Fruit fly (Drosophila melanogaster) whole organism, embryonic: ENCODE results near the gene Tet.

Experiments
- Aef1 ChIP-seq: fragments of 200-800 bp; sonication (Bioruptor generic); IDR thresholded peaks from 3 replicates; pipeline ENCODE4 v1.3.6; 2022; ENCODE audit warnings: missing biosample characterization, missing genetic modification characterization
- B-H1 ChIP-seq: fragments of 200-800 bp; sonication (Bioruptor generic); IDR thresholded peaks from 3 replicates; pipeline ENCODE4 v1.3.6; 2022; ENCODE audit warnings: missing biosample characterization, missing genetic modification characterization
- Blimp-1 ChIP-seq: fragments of 200-800 bp; sonication (Bioruptor generic); optimal IDR thresholded peaks from 3 replicates; lab custom pipeline; 2018; ENCODE audit warnings: missing biosample characterization, missing genetic modification characterization, mild to moderate bottlenecking, moderate library complexity, missing genetic modification reagents
- CG10274 ChIP-seq: fragments of 200-800 bp; sonication (Bioruptor generic); optimal IDR thresholded peaks from 3 replicates; lab custom pipeline; 2017; ENCODE audit warnings: missing biosample characterization, mild to moderate bottlenecking, missing genetic modification characterization
- CG10366 ChIP-seq: fragments of 200-800 bp; sonication (Bioruptor generic); IDR thresholded peaks from 2 replicates; pipeline ENCODE4 v1.3.6; 2022; ENCODE audit warnings: missing biosample characterization, missing genetic modification characterization
- CG13894 ChIP-seq: fragments of 200-800 bp; sonication (Bioruptor generic); optimal IDR thresholded peaks from 3 replicates; lab custom pipeline; 2018; ENCODE audit warnings: missing biosample characterization, mild to moderate bottlenecking, missing genetic modification characterization, moderate library complexity
- CG14014 ChIP-seq: fragments of 200-800 bp; sonication (Bioruptor generic); IDR thresholded peaks from 2 replicates; pipeline ENCODE4 v1.3.6; 2022; ENCODE audit warnings: missing biosample characterization, missing genetic modification characterization
- CG14667 ChIP-seq: fragments of 200-800 bp; sonication (Bioruptor generic); IDR thresholded peaks from 2 replicates; pipeline ENCODE4 v1.3.6; 2022; ENCODE audit warnings: missing biosample characterization, missing genetic modification characterization
- CG15269 ChIP-seq: fragments of 200-800 bp; sonication (Bioruptor generic); optimal IDR thresholded peaks from 2 replicates; lab custom pipeline; 2018; ENCODE audit warnings: missing biosample characterization, mild to moderate bottlenecking, missing genetic modification characterization, moderate library complexity
- CG15696 ChIP-seq: fragments of 200-800 bp; sonication (Bioruptor generic); optimal IDR thresholded peaks from 2 replicates; lab custom pipeline; 2019; ENCODE audit warnings: missing biosample characterization, mild to moderate bottlenecking, missing genetic modification characterization, moderate library complexity
- CG1603 ChIP-seq: fragments of 200-800 bp; sonication (Bioruptor generic); optimal IDR thresholded peaks from 2 replicates; lab custom pipeline; 2019; ENCODE audit warnings: missing biosample characterization, mild to moderate bottlenecking, missing genetic modification characterization, moderate library complexity
- CG16815 ChIP-seq: fragments of 200-800 bp; sonication (Bioruptor generic); optimal IDR thresholded peaks from 3 replicates; lab custom pipeline; 2017; ENCODE audit warnings: missing biosample characterization, mild to moderate bottlenecking, missing genetic modification characterization
- CG16863 ChIP-seq: fragments of 200-800 bp; sonication (Bioruptor generic); optimal IDR thresholded peaks from 3 replicates; lab custom pipeline; 2016; ENCODE audit warnings: missing biosample characterization, missing genetic modification characterization
- CG17568 ChIP-seq: fragments of 200-800 bp; sonication (Bioruptor generic); optimal IDR thresholded peaks from 2 replicates; lab custom pipeline; 2018; ENCODE audit warnings: missing biosample characterization, mild to moderate bottlenecking, missing genetic modification characterization, moderate library complexity
- CG2678 ChIP-seq: fragments of 200-800 bp; sonication (Bioruptor generic); optimal IDR thresholded peaks from 3 replicates; lab custom pipeline; 2019; ENCODE audit warnings: missing biosample characterization, mild to moderate bottlenecking, missing genetic modification characterization, moderate library complexity
- CG2712 ChIP-seq: fragments of 200-800 bp; optimal IDR thresholded peaks from 3 replicates; lab custom pipeline; 2019; ENCODE audit warnings: missing biosample characterization, mild to moderate bottlenecking, missing genetic modification characterization, moderate library complexity
- CG32772 ChIP-seq: fragments of 200-800 bp; sonication (Bioruptor generic); IDR thresholded peaks from 2 replicates; pipeline ENCODE4 v1.3.6; 2022; ENCODE audit warnings: missing biosample characterization, missing genetic modification characterization
- CG4404 ChIP-seq: fragments of 200-800 bp; sonication (Bioruptor generic); IDR thresholded peaks from 2 replicates; pipeline ENCODE4 v1.3.6; 2022; ENCODE audit warnings: missing biosample characterization, missing genetic modification characterization
- CG5245 ChIP-seq: fragments of 200-800 bp; sonication (Bioruptor generic); optimal IDR thresholded peaks from 3 replicates; lab custom pipeline; 2016; ENCODE audit warnings: missing biosample characterization, missing genetic modification characterization
- CG6689 ChIP-seq: fragments of 200-800 bp; sonication (Bioruptor generic); IDR thresholded peaks from 2 replicates; pipeline ENCODE4 v1.3.6; 2022; ENCODE audit warnings: missing biosample characterization, missing genetic modification characterization
- CG6765 ChIP-seq: fragments of 200-800 bp; sonication (Bioruptor generic); optimal IDR thresholded peaks from 3 replicates; lab custom pipeline; 2017; ENCODE audit warnings: missing biosample characterization, mild to moderate bottlenecking, missing genetic modification characterization
- CG7556 ChIP-seq: fragments of 200-800 bp; sonication (Bioruptor generic); optimal IDR thresholded peaks from 2 replicates; lab custom pipeline; 2017; ENCODE audit warnings: missing biosample characterization, mild to moderate bottlenecking, missing genetic modification characterization
- CG7745 ChIP-seq: fragments of 200-800 bp; sonication (Bioruptor generic); optimal IDR thresholded peaks from 2 replicates; lab custom pipeline; 2018; ENCODE audit warnings: missing biosample characterization, mild to moderate bottlenecking, missing genetic modification characterization, moderate library complexity
- CG7786 ChIP-seq: fragments of 200-800 bp; sonication (Bioruptor generic); optimal IDR thresholded peaks from 2 replicates; lab custom pipeline; 2016; ENCODE audit warnings: missing biosample characterization, missing genetic modification characterization
- CG8290 ChIP-seq, 3 experiments: fragments of 200-800 bp; sonication (Bioruptor generic); optimal IDR thresholded peaks; 2 replicates each; lab custom pipeline; 2016 to 2019; ENCODE audit warnings: missing biosample characterization in 3 of 3, missing genetic modification characterization in 3 of 3, mild to moderate bottlenecking in 2 of 3, moderate library complexity in 1 of 3
- Dip3 ChIP-seq: fragments of 200-800 bp; sonication (Bioruptor generic); optimal IDR thresholded peaks from 3 replicates; lab custom pipeline; 2016; ENCODE audit warnings: missing biosample characterization, missing genetic modification characterization
- Dp ChIP-seq: fragments of 200-800 bp; sonication (Bioruptor generic); optimal IDR thresholded peaks from 2 replicates; lab custom pipeline; 2018; ENCODE audit warnings: missing biosample characterization, mild to moderate bottlenecking, missing genetic modification characterization, moderate library complexity
- H15 ChIP-seq: fragments of 200-800 bp; sonication (Bioruptor generic); IDR thresholded peaks from 3 replicates; pipeline ENCODE4 v1.3.6; 2022; ENCODE audit warnings: missing biosample characterization, missing genetic modification characterization
- Mes4 ChIP-seq: fragments of 200-800 bp; sonication (Bioruptor generic); optimal IDR thresholded peaks from 2 replicates; lab custom pipeline; 2016; ENCODE audit warnings: missing biosample characterization, missing genetic modification characterization
- Myb ChIP-seq: fragments of 200-800 bp; sonication (Bioruptor generic); optimal IDR thresholded peaks from 2 replicates; lab custom pipeline; 2016; ENCODE audit warnings: missing biosample characterization, missing genetic modification characterization
- Ptx1 ChIP-seq: fragments of 200-800 bp; sonication (Bioruptor generic); IDR thresholded peaks from 2 replicates; pipeline ENCODE4 v1.3.6; 2022; ENCODE audit warnings: missing biosample characterization, missing genetic modification characterization
- Ravus ChIP-seq: fragments of 200-800 bp; sonication (Bioruptor generic); IDR thresholded peaks from 2 replicates; pipeline ENCODE4 v1.3.6; 2022; ENCODE audit warnings: missing biosample characterization, missing genetic modification characterization
- ara ChIP-seq: fragments of 200-800 bp; sonication (Bioruptor generic); IDR thresholded peaks from 2 replicates; pipeline ENCODE4 v1.3.6; 2022; ENCODE audit warnings: missing biosample characterization, missing genetic modification characterization
- ato ChIP-seq: fragments of 200-800 bp; sonication (Bioruptor generic); IDR thresholded peaks from 2 replicates; pipeline ENCODE4 v1.3.6; 2022; ENCODE audit warnings: missing biosample characterization, missing genetic modification characterization; ENCODE audit not compliant: partially characterized antibody
- crol ChIP-seq: fragments of 200-800 bp; sonication (Bioruptor generic); IDR thresholded peaks from 2 replicates; pipeline ENCODE4 v1.3.6; 2022; ENCODE audit warnings: missing biosample characterization, missing genetic modification characterization
- danr ChIP-seq: fragments of 200-800 bp; sonication (Bioruptor generic); IDR thresholded peaks from 2 replicates; pipeline ENCODE4 v1.3.6; 2022; ENCODE audit warnings: missing biosample characterization, missing genetic modification characterization
- dati ChIP-seq: fragments of 200-800 bp; sonication (Bioruptor generic); IDR thresholded peaks from 2 replicates; pipeline ENCODE4 v1.3.6; 2022; ENCODE audit warnings: missing biosample characterization, missing genetic modification characterization
- gsb-n ChIP-seq: fragments of 200-800 bp; sonication (Bioruptor generic); optimal IDR thresholded peaks from 3 replicates; lab custom pipeline; 2018; ENCODE audit warnings: missing biosample characterization, mild to moderate bottlenecking, missing genetic modification characterization
- insv ChIP-seq, 2 experiments: fragments of 200-800 bp; sonication (Bioruptor generic); optimal IDR thresholded peaks; 3 replicates each; lab custom pipeline; 2016 to 2018; ENCODE audit warnings: missing biosample characterization in 2 of 2, missing genetic modification characterization in 2 of 2
- jigr1 ChIP-seq: fragments of 200-800 bp; sonication (Bioruptor generic); IDR thresholded peaks from 3 replicates; pipeline ENCODE4 v1.3.6; 2022; ENCODE audit warnings: missing biosample characterization, missing genetic modification characterization
- kay ChIP-seq: fragments of 200-800 bp; sonication (Bioruptor generic); optimal IDR thresholded peaks from 2 replicates; lab custom pipeline; 2016; ENCODE audit warnings: missing biosample characterization, missing genetic modification characterization
- klu ChIP-seq: fragments of 200-800 bp; sonication (Bioruptor generic); IDR thresholded peaks from 2 replicates; pipeline ENCODE4 v1.3.6; 2022; ENCODE audit warnings: missing biosample characterization, missing genetic modification characterization
- phol ChIP-seq: fragments of 200-800 bp; sonication (Bioruptor generic); optimal IDR thresholded peaks from 3 replicates; lab custom pipeline; 2018; ENCODE audit warnings: missing biosample characterization, mild to moderate bottlenecking, missing genetic modification characterization, moderate library complexity
- sd ChIP-seq: fragments of 200-800 bp; sonication (Bioruptor generic); optimal IDR thresholded peaks from 3 replicates; lab custom pipeline; 2018; ENCODE audit warnings: missing biosample characterization, mild to moderate bottlenecking, missing genetic modification characterization, moderate library complexity
- stc ChIP-seq: fragments of 200-800 bp; sonication (Bioruptor generic); IDR thresholded peaks from 2 replicates; pipeline ENCODE4 v1.3.6; 2022; ENCODE audit warnings: missing biosample characterization, missing genetic modification characterization
- tin ChIP-seq: fragments of 200-800 bp; sonication (Bioruptor generic); optimal IDR thresholded peaks from 3 replicates; lab custom pipeline; 2016; ENCODE audit warnings: missing biosample characterization, missing genetic modification characterization
- unpg ChIP-seq: fragments of 200-800 bp; sonication (Bioruptor generic); optimal IDR thresholded peaks from 3 replicates; lab custom pipeline; 2018; ENCODE audit warnings: missing biosample characterization, mild to moderate bottlenecking, missing genetic modification characterization, moderate library complexity
- vfl ChIP-seq: fragments of 200-800 bp; sonication (Bioruptor generic); optimal IDR thresholded peaks from 2 replicates; lab custom pipeline; 2016; ENCODE audit warnings: missing biosample characterization, missing genetic modification characterization
- wdn ChIP-seq: fragments of 200-800 bp; sonication (Bioruptor generic); IDR thresholded peaks from 2 replicates; pipeline ENCODE4 v1.3.6; 2022; ENCODE audit warnings: missing biosample characterization, missing genetic modification characterization
- wor ChIP-seq: fragments of 200-800 bp; sonication (Bioruptor generic); IDR thresholded peaks from 2 replicates; pipeline ENCODE4 v1.3.6; 2022; ENCODE audit warnings: missing biosample characterization, missing genetic modification characterization
- z ChIP-seq: fragments of 200-800 bp; sonication (Bioruptor generic); IDR thresholded peaks from 3 replicates; pipeline ENCODE4 v1.3.6; 2022; ENCODE audit warnings: missing biosample characterization, missing genetic modification characterization

The Tet gene

dm6 chr3L:2822955-2823354 is 56.0 kb downstream of the Tet start (continued):
- TF ChIP-seq klu (GFP tag; lab: Robert Waterston, UW) (peak; percentile 41; the same call in 1 of the 2 replicates), CG16863 (GFP tag; lab: Kevin White, UChicago) (peak; percentile 15), wdn (GFP tag; lab: Robert Waterston, UW) (no peak), CG1603 (tag; lab: Kevin White, UChicago) (peak; percentile 69), CG10366 (GFP tag; lab: Robert Waterston, UW) (peak; percentile 41; the same call in 1 of the 2 replicates), danr (GFP tag; lab: Robert Waterston, UW) (0 out of 2 replicates have a peak, but pooled peaks have one; percentile 28), kay (GFP tag; lab: Kevin White, UChicago) (peak; percentile 1), CG15269 (tag; lab: Kevin White, UChicago) (peak; percentile 4), tin (GFP tag; lab: Kevin White, UChicago) (peak; percentile 40), CG14667 (GFP tag; lab: Robert Waterston, UW) (0 out of 2 replicates have a peak, but pooled peaks have one; percentile 29), CG5245 (GFP tag; lab: Kevin White, UChicago) (peak; percentile 39), CG16815 (GFP tag; lab: Kevin White, UChicago) (peak; percentile 18), Mes4 (GFP tag; lab: Kevin White, UChicago) (no peak), CG4404 (GFP tag; lab: Robert Waterston, UW) (peak; percentile 42), CG13894 (tag; lab: Kevin White, UChicago) (no peak), CG7786 (GFP tag; lab: Kevin White, UChicago) (peak; percentile 30), CG17568 (no peak), CG2712 (tag; lab: Kevin White, UChicago) (peak; percentile 66), z (no peak), CG6689 (GFP tag; lab: Robert Waterston, UW) (peak; percentile 50; the same call in 1 of the 2 replicates), CG7745 (tag; lab: Kevin White, UChicago) (no peak), insv (GFP tag; optimal IDR thresholded peaks at IDR 0.05; lab: Kevin White, UChicago) (no peak), H15 (no peak), Ptx1 (peak; percentile 76), stc (GFP tag; lab: Robert Waterston, UW) (peak; percentile 55; the same call in 1 of the 2 replicates), Ravus (no peak), Blimp-1 (GFP tag; lab: Kevin White, UChicago) (peak; percentile 44), sd (tag; lab: Kevin White, UChicago) (no peak), gsb-n (no peak), ato (GFP tag; lab: Robert Waterston, UW) (no peak), phol (peak; percentile 44), CG8290 (GFP tag; optimal IDR thresholded peaks at IDR 0.05; lab: Kevin White, UChicago) (peak; percentile 36), CG8290 (tag; optimal IDR thresholded peaks at IDR 0.05; lab: Kevin White, UChicago) (peak in 1 of 2 experiments; percentile 48), ara (GFP tag; lab: Robert Waterston, UW) (peak; percentile 65), CG6765 (peak; percentile 11), CG32772 (GFP tag; lab: Robert Waterston, UW) (peak; percentile 56; the same call in 1 of the 2 replicates), CG10274 (GFP tag; lab: Kevin White, UChicago) (no peak), Myb (peak; percentile 7), vfl (GFP tag; lab: Kevin White, UChicago) (no peak), Dip3 (GFP tag; lab: Kevin White, UChicago) (peak; percentile 16), CG7556 (GFP tag; lab: Kevin White, UChicago) (peak; percentile 56), wor (GFP tag; lab: Robert Waterston, UW) (0 out of 2 replicates have a peak, but pooled peaks have one; percentile 31), dati (GFP tag; lab: Robert Waterston, UW) (no peak), B-H1 (GFP tag; lab: Robert Waterston, UW) (no peak), crol (0 out of 2 replicates have a peak, but pooled peaks have one; percentile 52), unpg (peak; percentile 32), Dp (GFP tag; lab: Kevin White, UChicago) (no peak), CG14014 (GFP tag; lab: Robert Waterston, UW) (peak; percentile 56; the same call in 1 of the 2 replicates), CG2678 (tag; lab: Kevin White, UChicago) (peak; percentile 68), CG15696 (tag; lab: Kevin White, UChicago) (no peak), jigr1 (peak; percentile 54; the same call in 1 of the 3 replicates), Aef1 (GFP tag; lab: Robert Waterston, UW) (no peak)
